Fruit fly (Drosophila melanogaster): ENCODE data around the gene Nedd4.

Nedd4 gene

dm6 chr3L:17532898-17533700 is 3.2 kb downstream of the Nedd4 start (continued):
- TF ChIP-seq CG4328 (GFP tag; optimal IDR thresholded peaks at IDR 0.05), result peak; percentile 21
- peak; percentile 43 for TF ChIP-seq E2f2 (GFP tag; IDR thresholded peaks at IDR 0.05)
- no peak for TF ChIP-seq B-H2 (GFP tag; optimal IDR thresholded peaks at IDR 0.05)
- TF ChIP-seq fru (optimal IDR thresholded peaks at IDR 0.05), result no peak
- no peak for TF ChIP-seq CG17802 (tag; optimal IDR thresholded peaks at IDR 0.05)
- peak; percentile 24 for TF ChIP-seq Dip3 (GFP tag; optimal IDR thresholded peaks at IDR 0.05)
- TF ChIP-seq tll (GFP tag; optimal IDR thresholded peaks at IDR 0.05), result no peak
- TF ChIP-seq CG13296 (GFP tag; optimal IDR thresholded peaks at IDR 0.05), result peak; percentile 33
- no peak; the same call in 2 of the 3 replicates for TF ChIP-seq CG14050 (GFP tag; IDR thresholded peaks at IDR 0.05)
- TF ChIP-seq CG10462 (GFP tag; optimal IDR thresholded peaks at IDR 0.05), result peak; percentile 2
- TF ChIP-seq nerfin-1 (tag; optimal IDR thresholded peaks at IDR 0.05), result no peak
- peak; percentile 10 for TF ChIP-seq HHEX (GFP tag; optimal IDR thresholded peaks at IDR 0.05)
- no peak for TF ChIP-seq CG11093 (GFP tag; IDR thresholded peaks at IDR 0.05)
- peak; percentile 62 for TF ChIP-seq Hr3 (GFP tag; optimal IDR thresholded peaks at IDR 0.05)
- TF ChIP-seq Bgb (GFP tag; IDR thresholded peaks at IDR 0.05; ENCODE audit: partially characterized antibody), result peak; percentile 79
- no peak for TF ChIP-seq Six4 (GFP tag; optimal IDR thresholded peaks at IDR 0.05)
- peak; percentile 8 for TF ChIP-seq CG1233 (GFP tag; optimal IDR thresholded peaks at IDR 0.05)
- no peak; the same call in 1 of the 2 replicates for TF ChIP-seq Drgx (GFP tag; IDR thresholded peaks at IDR 0.05)
- peak; percentile 79 for TF ChIP-seq Hmr (GFP tag; optimal IDR thresholded peaks at IDR 0.05)
- TF ChIP-seq tap (tag; optimal IDR thresholded peaks at IDR 0.05), result peak; percentile 17
- TF ChIP-seq cg (GFP tag; optimal IDR thresholded peaks at IDR 0.05), result peak; percentile 87
- TF ChIP-seq trh (GFP tag; optimal IDR thresholded peaks at IDR 0.05), result peak; percentile 48
- TF ChIP-seq CoRest (tag; optimal IDR thresholded peaks at IDR 0.05), result peak; percentile 61
- TF ChIP-seq CG17385 (GFP tag; optimal IDR thresholded peaks at IDR 0.05), result peak; percentile 23
- TF ChIP-seq twi (tag; optimal IDR thresholded peaks at IDR 0.05), result no peak
- TF ChIP-seq cwo (GFP tag; optimal IDR thresholded peaks at IDR 0.05), result peak; percentile 50
- TF ChIP-seq CG18619 (GFP tag; optimal IDR thresholded peaks at IDR 0.05), result peak; percentile 33
- TF ChIP-seq Fer3 (tag; optimal IDR thresholded peaks at IDR 0.05), result peak; percentile 29
- TF ChIP-seq otp (GFP tag; IDR thresholded peaks at IDR 0.05), result peak; percentile 44; the same call in 1 of the 3 replicates
- no peak for TF ChIP-seq Hr39 (optimal IDR thresholded peaks at IDR 0.05)
- TF ChIP-seq CG7556 (GFP tag; optimal IDR thresholded peaks at IDR 0.05), result peak; percentile 42
- peak; percentile 57 for TF ChIP-seq sd (tag; optimal IDR thresholded peaks at IDR 0.05)
- TF ChIP-seq br (optimal IDR thresholded peaks at IDR 0.05), result no peak
- TF ChIP-seq CG18262 (tag; optimal IDR thresholded peaks at IDR 0.05), result peak; percentile 31
- TF ChIP-seq kah (GFP tag; optimal IDR thresholded peaks at IDR 0.05), result peak; percentile 100
- TF ChIP-seq Elba2 (GFP tag; optimal IDR thresholded peaks at IDR 0.05), result no peak
- no peak for TF ChIP-seq CG33557 (GFP tag; optimal IDR thresholded peaks at IDR 0.05)
- TF ChIP-seq CG12104 (GFP tag; optimal IDR thresholded peaks at IDR 0.05), result peak; percentile 45
- TF ChIP-seq CG14710 (tag; optimal IDR thresholded peaks at IDR 0.05), result peak; percentile 43
- TF ChIP-seq Dref (GFP tag; IDR thresholded peaks at IDR 0.05), result no peak; the same call in 1 of the 2 replicates
- no peak for TF ChIP-seq CG8089 (GFP tag; optimal IDR thresholded peaks at IDR 0.05)
- no peak for TF ChIP-seq en (GFP tag; optimal IDR thresholded peaks at IDR 0.05)
- no peak for TF ChIP-seq CG3065 (GFP tag; optimal IDR thresholded peaks at IDR 0.05)
- TF ChIP-seq HLH4C (GFP tag; IDR thresholded peaks at IDR 0.05; ENCODE audit: partially characterized antibody), result no peak
- peak; percentile 51 for TF ChIP-seq Deaf1 (tag; optimal IDR thresholded peaks at IDR 0.05)
- TF ChIP-seq vnd (GFP tag; IDR thresholded peaks at IDR 0.05; ENCODE audit: partially characterized antibody), result 0 out of 3 replicates have a peak, but pooled peaks have one; percentile 11
- TF ChIP-seq CG4854 (GFP tag; optimal IDR thresholded peaks at IDR 0.05), result no peak
- peak; percentile 44; the same call in 2 of the 3 replicates for TF ChIP-seq dysf (GFP tag; IDR thresholded peaks at IDR 0.05)
- TF ChIP-seq H2.0 (GFP tag; IDR thresholded peaks at IDR 0.05), result 0 out of 2 replicates have a peak, but pooled peaks have one; percentile 28
- no peak for TF ChIP-seq yki (optimal IDR thresholded peaks at IDR 0.05)
